Fruit fly (Drosophila melanogaster) Kc167 (cell line): ENCODE results near the gene CG7601.

Experiments used
- insv ChIP-seq: fragments of >200 bp; optimal IDR thresholded peaks from 3 replicates; lab custom pipeline; 2018; ENCODE audit warnings: missing external identifiers
- psq ChIP-seq: fragments of >200 bp; optimal IDR thresholded peaks from 2 replicates; lab custom pipeline; 2017; ENCODE audit warnings: missing external identifiers

dm6 chr3R:29763804-29764203, 27.3 kb upstream of the CG7601 start:
- TF ChIP-seq psq (lab: Kevin White, UChicago) (no peak), insv (lab: Kevin White, UChicago) (no peak)
